Fruit fly (Drosophila melanogaster) whole organism, prepupa: ENCODE data around the gene mamo.

Experiments used
- Blimp-1 ChIP-seq: fragments of 200-800 bp; sonication (Bioruptor generic); optimal IDR thresholded peaks from 3 replicates; lab custom pipeline; 2017; ENCODE audit warnings: missing biosample characterization, missing genetic modification characterization, mild to moderate bottlenecking, moderate library complexity, missing genetic modification reagents
- CG10631 ChIP-seq: fragments of 200-800 bp; sonication (Bioruptor generic); optimal IDR thresholded peaks from 2 replicates; lab custom pipeline; 2016; ENCODE audit warnings: missing biosample characterization, missing genetic modification characterization
- CG10669 ChIP-seq: fragments of 200-800 bp; sonication (Bioruptor generic); optimal IDR thresholded peaks from 3 replicates; lab custom pipeline; 2018; ENCODE audit warnings: missing biosample characterization, mild to moderate bottlenecking, missing genetic modification characterization, moderate library complexity
- CG11902 ChIP-seq: fragments of 200-800 bp; sonication (Bioruptor generic); optimal IDR thresholded peaks from 3 replicates; lab custom pipeline; 2016; ENCODE audit warnings: missing biosample characterization, missing genetic modification characterization
- CG15336 ChIP-seq: fragments of 200-800 bp; sonication (Bioruptor generic); IDR thresholded peaks from 2 replicates; pipeline ENCODE4 v1.3.6; 2022; ENCODE audit warnings: missing biosample characterization, missing genetic modification characterization
- CG1621 ChIP-seq: fragments of 200-800 bp; sonication (Bioruptor generic); optimal IDR thresholded peaks from 3 replicates; lab custom pipeline; 2018; ENCODE audit warnings: missing biosample characterization, mild to moderate bottlenecking, missing genetic modification characterization
- CG16779 ChIP-seq: fragments of 200-800 bp; sonication (Bioruptor generic); optimal IDR thresholded peaks from 3 replicates; lab custom pipeline; 2017; ENCODE audit warnings: missing biosample characterization, mild to moderate bottlenecking, missing genetic modification characterization
- CG3032 ChIP-seq: fragments of 200-800 bp; optimal IDR thresholded peaks from 2 replicates; lab custom pipeline; 2019; ENCODE audit warnings: missing biosample characterization, mild to moderate bottlenecking, missing genetic modification characterization, moderate library complexity
- CG32006 ChIP-seq: fragments of 200-800 bp; sonication (Bioruptor generic); optimal IDR thresholded peaks from 3 replicates; lab custom pipeline; 2017; ENCODE audit warnings: missing biosample characterization, mild to moderate bottlenecking, missing genetic modification characterization
- CG4318 ChIP-seq: fragments of 200-800 bp; sonication (Bioruptor generic); optimal IDR thresholded peaks from 3 replicates; lab custom pipeline; 2017; ENCODE audit warnings: missing biosample characterization, mild to moderate bottlenecking, missing genetic modification characterization
- CG6163 ChIP-seq: fragments of 200-800 bp; sonication (Bioruptor generic); IDR thresholded peaks from 3 replicates; pipeline ENCODE4 v1.3.6; 2022; ENCODE audit warnings: missing biosample characterization, missing genetic modification characterization
- CG6792 ChIP-seq: fragments of 200-800 bp; sonication (Bioruptor generic); optimal IDR thresholded peaks from 3 replicates; lab custom pipeline; 2016; ENCODE audit warnings: missing biosample characterization, missing genetic modification characterization
- CG6854 ChIP-seq: fragments of 200-800 bp; sonication (Bioruptor generic); optimal IDR thresholded peaks from 2 replicates; lab custom pipeline; 2017; ENCODE audit warnings: missing biosample characterization, mild to moderate bottlenecking, missing genetic modification characterization
- CG7368 ChIP-seq: fragments of 200-800 bp; sonication (Bioruptor generic); optimal IDR thresholded peaks from 3 replicates; lab custom pipeline; 2016; ENCODE audit warnings: missing biosample characterization, missing genetic modification characterization
- CG8319 ChIP-seq: fragments of 200-800 bp; sonication (Bioruptor generic); optimal IDR thresholded peaks from 3 replicates; lab custom pipeline; 2016; ENCODE audit warnings: missing biosample characterization, missing genetic modification characterization
- CG8632 ChIP-seq: fragments of 200-800 bp; sonication (Bioruptor generic); optimal IDR thresholded peaks from 3 replicates; lab custom pipeline; 2016; ENCODE audit warnings: missing biosample characterization, missing genetic modification characterization
- CG9139 ChIP-seq: fragments of 200-800 bp; sonication (Bioruptor generic); optimal IDR thresholded peaks from 3 replicates; lab custom pipeline; 2017; ENCODE audit warnings: missing biosample characterization, mild to moderate bottlenecking, missing genetic modification characterization
- Eip75B ChIP-seq: fragments of 200-800 bp; sonication (Bioruptor generic); optimal IDR thresholded peaks from 3 replicates; lab custom pipeline; 2016; ENCODE audit warnings: missing biosample characterization, missing genetic modification characterization
- Eip78C ChIP-seq: fragments of 200-800 bp; sonication (Bioruptor generic); peaks from one replicate; lab custom pipeline; 2016; ENCODE audit warnings: missing biosample characterization, missing genetic modification characterization
- Eip93F ChIP-seq: fragments of 200-800 bp; sonication (Bioruptor generic); optimal IDR thresholded peaks from 2 replicates; lab custom pipeline; 2016; ENCODE audit warnings: missing biosample characterization, mild to moderate bottlenecking, missing genetic modification characterization
- Ets21C ChIP-seq: fragments of 200-800 bp; sonication (Bioruptor generic); optimal IDR thresholded peaks from 3 replicates; lab custom pipeline; 2016; ENCODE audit warnings: missing biosample characterization, missing genetic modification characterization
- Ets96B ChIP-seq: fragments of 200-800 bp; optimal IDR thresholded peaks from 2 replicates; lab custom pipeline; 2019; ENCODE audit warnings: missing biosample characterization, mild to moderate bottlenecking, missing genetic modification characterization, moderate library complexity
- Gug ChIP-seq: fragments of 200-800 bp; sonication (Bioruptor generic); IDR thresholded peaks from 2 replicates; pipeline ENCODE4 v1.3.6; 2022; ENCODE audit warnings: missing biosample characterization, missing genetic modification characterization
- Hr38 ChIP-seq: sonication (Bioruptor generic); optimal IDR thresholded peaks from 2 replicates; lab custom pipeline; 2016; ENCODE audit warnings: missing biosample characterization, missing genetic modification characterization
- Hr39 ChIP-seq: fragments of 200-800 bp; sonication (Bioruptor generic); optimal IDR thresholded peaks from 2 replicates; lab custom pipeline; 2016; ENCODE audit warnings: missing biosample characterization, missing genetic modification characterization
- Hr4 ChIP-seq: fragments of 200-800 bp; sonication (Bioruptor generic); optimal IDR thresholded peaks from 3 replicates; lab custom pipeline; 2016; ENCODE audit warnings: missing biosample characterization, missing genetic modification characterization
- Met ChIP-seq: fragments of 200-800 bp; sonication (Bioruptor generic); optimal IDR thresholded peaks from 3 replicates; lab custom pipeline; 2016; ENCODE audit warnings: missing biosample characterization, missing genetic modification characterization
- Sox102F ChIP-seq: fragments of 200-800 bp; sonication (Bioruptor generic); optimal IDR thresholded peaks from 2 replicates; lab custom pipeline; 2016; ENCODE audit warnings: missing biosample characterization, mild to moderate bottlenecking, missing genetic modification characterization
- Sox15 ChIP-seq: fragments of 200-800 bp; sonication (Bioruptor generic); optimal IDR thresholded peaks from 3 replicates; lab custom pipeline; 2016; ENCODE audit warnings: missing biosample characterization, missing genetic modification characterization
- achi ChIP-seq: fragments of 200-800 bp; sonication (Bioruptor generic); optimal IDR thresholded peaks from 3 replicates; lab custom pipeline; 2016; ENCODE audit warnings: missing biosample characterization, missing genetic modification characterization
- acj6 ChIP-seq: fragments of 200-800 bp; sonication (Bioruptor generic); optimal IDR thresholded peaks from 3 replicates; lab custom pipeline; 2016; ENCODE audit warnings: missing biosample characterization, missing genetic modification characterization
- cyc ChIP-seq: fragments of 200-800 bp; sonication (Bioruptor generic); optimal IDR thresholded peaks from 3 replicates; lab custom pipeline; 2016; ENCODE audit warnings: missing biosample characterization, missing genetic modification characterization
- dac ChIP-seq: fragments of 200-800 bp; sonication (Bioruptor generic); optimal IDR thresholded peaks from 2 replicates; lab custom pipeline; 2017; ENCODE audit warnings: missing biosample characterization, mild to moderate bottlenecking, missing genetic modification characterization
- dsx ChIP-seq: fragments of 200-800 bp; optimal IDR thresholded peaks from 3 replicates; lab custom pipeline; 2019; ENCODE audit warnings: missing biosample characterization, mild to moderate bottlenecking, missing genetic modification characterization, moderate library complexity; ENCODE audit not compliant: poor library complexity, severe bottlenecking
- eg ChIP-seq: fragments of 200-800 bp; sonication (Bioruptor generic); IDR thresholded peaks from 3 replicates; pipeline ENCODE4 v1.3.6; 2022; ENCODE audit warnings: missing biosample characterization, missing genetic modification characterization
- esn ChIP-seq: fragments of 200-800 bp; sonication (Bioruptor generic); optimal IDR thresholded peaks from 2 replicates; lab custom pipeline; 2016; ENCODE audit warnings: missing biosample characterization, mild to moderate bottlenecking, missing genetic modification characterization, moderate library complexity
- fd59A ChIP-seq: fragments of 200-800 bp; sonication (Bioruptor generic); optimal IDR thresholded peaks from 2 replicates; lab custom pipeline; 2017; ENCODE audit warnings: missing biosample characterization, mild to moderate bottlenecking, missing genetic modification characterization, missing genetic modification reagents
- fd85E ChIP-seq: fragments of 200-800 bp; sonication (Bioruptor generic); optimal IDR thresholded peaks from 3 replicates; lab custom pipeline; 2016; ENCODE audit warnings: missing biosample characterization, missing genetic modification characterization
- fkh ChIP-seq: fragments of 200-800 bp; sonication (Bioruptor generic); optimal IDR thresholded peaks from 3 replicates; lab custom pipeline; 2017; ENCODE audit warnings: missing biosample characterization, mild to moderate bottlenecking, missing genetic modification characterization, moderate library complexity
- lz ChIP-seq: fragments of 200-800 bp; sonication (Bioruptor generic); optimal IDR thresholded peaks from 3 replicates; lab custom pipeline; 2016; ENCODE audit warnings: missing biosample characterization, missing genetic modification characterization
- salr ChIP-seq, 2 experiments: fragments of 200-800 bp; sonication (Bioruptor generic); optimal IDR thresholded peaks; 3 replicates each; lab custom pipeline; 2016 to 2018; ENCODE audit warnings: missing biosample characterization in 2 of 2, missing genetic modification characterization in 2 of 2, mild to moderate bottlenecking in 1 of 2
- spab ChIP-seq: fragments of 200-800 bp; sonication (Bioruptor generic); optimal IDR thresholded peaks from 2 replicates; lab custom pipeline; 2017; ENCODE audit warnings: missing biosample characterization, mild to moderate bottlenecking, missing genetic modification characterization, missing genetic modification reagents
- ss ChIP-seq, 2 experiments: fragments of 200-800 bp; sonication (Bioruptor generic); optimal IDR thresholded peaks; 2 replicates in 1 of 2; 3 replicates in 1 of 2; lab custom pipeline; 2017 to 2018; ENCODE audit warnings: mild to moderate bottlenecking in 2 of 2, missing biosample characterization in 2 of 2, missing genetic modification characterization in 2 of 2, moderate library complexity in 1 of 2
- svp ChIP-seq: fragments of 200-800 bp; sonication (Bioruptor generic); peaks from one replicate; lab custom pipeline; 2016; ENCODE audit warnings: missing biosample characterization, missing genetic modification characterization
- topi ChIP-seq: fragments of 200-800 bp; sonication (Bioruptor generic); optimal IDR thresholded peaks from 3 replicates; lab custom pipeline; 2016; ENCODE audit warnings: missing biosample characterization, missing genetic modification characterization
- vri ChIP-seq: fragments of 200-800 bp; sonication (Bioruptor generic); optimal IDR thresholded peaks from 3 replicates; lab custom pipeline; 2016; ENCODE audit warnings: missing biosample characterization, mild to moderate bottlenecking, missing genetic modification characterization

Gene mamo

DNA sequence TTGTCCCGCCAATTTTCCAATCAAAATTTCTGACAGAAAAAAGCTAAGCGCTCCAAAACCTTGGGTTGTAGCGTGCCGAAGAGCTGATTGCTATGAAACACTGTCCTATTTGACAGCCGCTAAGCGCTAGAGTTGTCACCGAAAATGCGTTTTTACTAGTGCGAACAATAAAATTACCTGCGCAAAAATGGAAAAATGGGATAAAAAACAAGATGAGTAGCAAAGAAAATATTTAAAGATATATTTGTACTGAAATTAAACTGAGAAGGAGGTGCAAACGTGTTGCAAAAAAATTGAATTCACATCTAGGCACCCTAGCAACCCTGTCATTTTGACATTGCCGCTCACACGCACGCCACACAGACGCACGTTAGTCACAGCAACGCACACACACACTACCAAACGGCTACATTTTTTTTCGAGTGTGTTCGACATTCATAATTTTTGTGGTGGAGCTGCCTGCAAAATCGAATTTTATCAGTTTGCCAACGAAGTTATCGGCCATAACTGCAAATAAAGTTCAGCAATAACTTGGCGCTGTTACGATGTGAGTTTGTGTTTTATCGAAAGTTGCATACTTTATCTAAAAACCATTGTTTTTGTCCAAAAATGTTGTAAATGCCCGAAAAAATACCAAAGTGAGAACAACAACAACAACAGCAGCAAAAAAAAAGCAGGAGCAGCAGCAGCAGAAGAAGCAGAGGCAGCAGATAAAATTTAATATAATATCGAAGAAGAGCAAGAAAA lies 5.8 kb upstream of the mamo start, which contains the start of gene ben (continued):
- TF ChIP-seq salr (GFP tag; optimal IDR thresholded peaks at IDR 0.05; lab: Kevin White, UChicago) = peak; percentile 61 to 64
- peak; percentile 45 for TF ChIP-seq vri
- peak; percentile 65 for TF ChIP-seq CG1621 (tag; lab: Kevin White, UChicago)
- peak; percentile 56 for TF ChIP-seq dac
- TF ChIP-seq Eip75B (GFP tag; lab: Kevin White, UChicago) = peak; percentile 74
- TF ChIP-seq Blimp-1 (GFP tag; lab: Kevin White, UChicago) = peak; percentile 64
- TF ChIP-seq fd59A = peak; percentile 71
- TF ChIP-seq CG11902 (GFP tag; lab: Kevin White, UChicago) = peak; percentile 80
- peak; percentile 65 for TF ChIP-seq dsx (GFP tag; lab: Kevin White, UChicago)

DNA sequence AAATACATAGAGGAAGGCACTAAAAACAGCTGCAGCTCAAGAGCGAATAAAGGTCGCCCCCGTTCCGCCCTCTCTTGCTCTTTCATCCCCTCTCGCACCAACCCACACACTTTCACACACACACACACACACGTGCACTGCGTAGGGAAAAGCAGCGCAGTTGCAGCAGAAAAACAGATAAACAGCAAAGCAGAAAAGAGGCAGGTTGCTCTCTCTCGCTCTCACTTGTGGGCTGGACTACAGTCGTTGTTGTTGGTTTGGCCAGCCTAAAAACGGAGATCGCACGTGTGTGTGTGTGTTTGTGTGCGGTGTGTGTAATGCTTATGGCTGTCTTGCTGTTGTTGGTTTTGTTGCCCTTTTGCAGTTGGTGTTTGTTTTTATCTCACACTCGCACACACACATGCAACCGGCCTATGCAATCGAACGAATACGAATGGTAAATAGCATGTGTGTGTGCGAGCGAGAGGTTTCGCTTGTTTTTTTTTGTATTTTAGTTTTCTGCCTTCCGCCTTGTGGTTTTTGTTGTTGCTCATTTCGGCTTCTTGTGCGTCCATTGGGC lies 4.5 kb upstream of the mamo start:
- TF ChIP-seq Gug (GFP tag; lab: Robert Waterston, UW) (peak; percentile 36; the same call in 1 of the 2 replicates), achi (GFP tag; lab: Kevin White, UChicago) (peak; percentile 39), CG11902 (GFP tag; lab: Kevin White, UChicago) (no peak), cyc (GFP tag; lab: Kevin White, UChicago) (no peak), topi (peak; percentile 11), fd85E (GFP tag; lab: Kevin White, UChicago) (peak; percentile 61), fd59A (peak; percentile 47), svp (GFP tag; lab: Kevin White, UChicago) (peak; percentile 58), Eip78C (peak; percentile 84), vri (peak; percentile 58), CG3032 (tag; lab: Kevin White, UChicago) (peak; percentile 41), CG8632 (GFP tag; lab: Kevin White, UChicago) (peak; percentile 20), lz (GFP tag; lab: Kevin White, UChicago) (no peak), CG10631 (peak; percentile 32), CG9139 (GFP tag; lab: Kevin White, UChicago) (peak; percentile 70), Hr39 (GFP tag; lab: Kevin White, UChicago) (no peak), esn (no peak), CG7368 (GFP tag; lab: Kevin White, UChicago) (peak; percentile 57), acj6 (GFP tag; lab: Kevin White, UChicago) (no peak), CG16779 (tag; lab: Kevin White, UChicago) (peak; percentile 58), eg (GFP tag; lab: Robert Waterston, UW) (peak; percentile 71; the same call in 2 of the 3 replicates), CG10669 (peak; percentile 73), CG6163 (GFP tag; lab: Robert Waterston, UW) (peak; percentile 84), CG15336 (peak; percentile 63), CG6792 (GFP tag; lab: Kevin White, UChicago) (peak; percentile 42), CG4318 (no peak), CG8319 (GFP tag; lab: Kevin White, UChicago) (peak; percentile 10), salr (GFP tag; optimal IDR thresholded peaks at IDR 0.05; lab: Kevin White, UChicago) (peak; percentile 29 to 79), fkh (peak; percentile 89), ss (GFP tag; optimal IDR thresholded peaks at IDR 0.05; lab: Kevin White, UChicago) (peak; percentile 87 to 92), Eip75B (GFP tag; lab: Kevin White, UChicago) (peak; percentile 23), Ets21C (GFP tag; lab: Kevin White, UChicago) (no peak), Hr4 (GFP tag; lab: Kevin White, UChicago) (no peak), Blimp-1 (GFP tag; lab: Kevin White, UChicago) (peak; percentile 25), Met (GFP tag; lab: Kevin White, UChicago) (peak; percentile 17), Eip93F (GFP tag; lab: Kevin White, UChicago) (no peak), CG6854 (GFP tag; lab: Kevin White, UChicago) (peak; percentile 22), Sox102F (GFP tag; lab: Kevin White, UChicago) (peak; percentile 11), spab (peak; percentile 55), Ets96B (tag; lab: Kevin White, UChicago) (peak; percentile 63), CG32006 (peak; percentile 41), Hr38 (GFP tag; lab: Kevin White, UChicago) (no peak), Sox15 (GFP tag; lab: Kevin White, UChicago) (no peak), dac (peak; percentile 0)
